Fruit fly (Drosophila melanogaster) whole organism, embryonic: ENCODE results near the gene Nt5b.

Experiments
- CG4730 ChIP-seq: fragments of 200-800 bp; sonication (Bioruptor generic); IDR thresholded peaks from 2 replicates; pipeline ENCODE4 v1.3.6; 2022; ENCODE audit warnings: missing biosample characterization, missing genetic modification characterization
- CG9876 ChIP-seq: fragments of 200-800 bp; sonication (Bioruptor generic); optimal IDR thresholded peaks from 2 replicates; lab custom pipeline; 2016; ENCODE audit warnings: missing biosample characterization, missing genetic modification characterization
- CTCF ChIP-seq: fragments of 200-800 bp; sonication (Bioruptor generic); optimal IDR thresholded peaks from 2 replicates; lab custom pipeline; 2017; ENCODE audit warnings: missing biosample characterization, mild to moderate bottlenecking, missing genetic modification characterization, moderate library complexity
- Camta ChIP-seq: fragments of 200-800 bp; sonication (Bioruptor generic); optimal IDR thresholded peaks from 2 replicates; lab custom pipeline; 2016; ENCODE audit warnings: missing biosample characterization, missing genetic modification characterization
- Dp ChIP-seq: fragments of 200-800 bp; sonication (Bioruptor generic); optimal IDR thresholded peaks from 2 replicates; lab custom pipeline; 2018; ENCODE audit warnings: missing biosample characterization, mild to moderate bottlenecking, missing genetic modification characterization, moderate library complexity
- hkb ChIP-seq, 2 experiments: fragments of 200-800 bp in 1 of 2; fragments of >200 bp in 1 of 2; sonication (Bioruptor generic) in 1 of 2; IDR thresholded peaks in 1 of 2; optimal IDR thresholded peaks in 1 of 2; 2 replicates each; pipeline versions ENCODE4 v1.3.6 to Lab custom; 2017 to 2022; ENCODE audit warnings: missing biosample characterization in 1 of 2, missing genetic modification characterization in 1 of 2

dm6 chrX:18415115-18415514 lies 5.2 kb upstream of the Nt5b start, which contains the start of gene CG15056:
- TF ChIP-seq CG9876 (GFP tag; lab: Kevin White, UChicago): no peak
- TF ChIP-seq CTCF (GFP tag; lab: Kevin White, UChicago): no peak
- TF ChIP-seq hkb (optimal IDR thresholded peaks at IDR 0.05; lab: Kevin White, UChicago): no peak
- TF ChIP-seq hkb (GFP tag; IDR thresholded peaks at IDR 0.05; lab: Robert Waterston, UW): no peak
- TF ChIP-seq Camta: no peak
- TF ChIP-seq CG4730 (GFP tag; lab: Robert Waterston, UW): no peak
- TF ChIP-seq Dp (GFP tag; lab: Kevin White, UChicago): no peak
